Worm (Caenorhabditis elegans) whole organism, midembryonic: ENCODE data around the gene F36F12.3.

Experiments
- cog-1 ChIP-seq: sonication (generic microtip); optimal IDR thresholded peaks from 2 replicates; lab custom pipeline; 2016; ENCODE audit warnings: missing genetic modification characterization, missing compliant biosample characterization
- flt-1 ChIP-seq: fragments of 200-800 bp; sonication (Bioruptor generic); IDR thresholded peaks from 2 replicates; pipeline ENCODE4 v1.3.6; 2022; ENCODE audit warnings: missing genetic modification characterization, missing compliant biosample characterization
- ref-1 ChIP-seq: fragments of 200-800 bp; sonication (Bioruptor generic); conservative IDR thresholded peaks from 2 replicates; pipeline ENCODE4 v1.3.6; 2022; ENCODE audit warnings: missing genetic modification reagents, missing genetic modification characterization, missing compliant biosample characterization

ce11 chrV:2081269-2081668 is 4.3 kb upstream of the F36F12.3 start:
- TF ChIP-seq ref-1 (GFP tag; lab: Robert Waterston, UW) (no peak), flt-1 (GFP tag; lab: Robert Waterston, UW) (no peak), cog-1 (tag; lab: Kevin White, UChicago) (no peak)
